Worm (Caenorhabditis elegans) whole organism, L1 larva: ENCODE results near the gene aly-3.

ENCODE experiments used
- C04F5.9 ChIP-seq: sonication (generic microtip); optimal IDR thresholded peaks from 2 replicates; lab custom pipeline; 2016; ENCODE audit warnings: missing genetic modification characterization, missing compliant biosample characterization
- C16A3.4 ChIP-seq: fragments of 150-350 bp; optimal IDR thresholded peaks from 2 replicates; lab custom pipeline; 2014; ENCODE audit warnings: missing biosample characterization, missing genetic modification characterization
- F16B12.6 ChIP-seq: fragments of 150-350 bp; optimal IDR thresholded peaks from 2 replicates; lab custom pipeline; 2014; ENCODE audit warnings: missing biosample characterization, missing genetic modification characterization
- aha-1 ChIP-seq: fragments of 150-350 bp; optimal IDR thresholded peaks from 2 replicates; lab custom pipeline; 2014; ENCODE audit warnings: missing biosample characterization, missing genetic modification characterization
- ama-1 ChIP-seq: fragments of 150-350 bp; optimal IDR thresholded peaks from 2 replicates; lab custom pipeline; 2014
- blmp-1 ChIP-seq: fragments of 150-350 bp; optimal IDR thresholded peaks from 2 replicates; lab custom pipeline; 2014; ENCODE audit warnings: missing biosample characterization, missing genetic modification characterization
- ceh-63 ChIP-seq: fragments of 200-800 bp; sonication (Bioruptor generic); optimal IDR thresholded peaks from 2 replicates; lab custom pipeline; 2018; ENCODE audit warnings: mild to moderate bottlenecking, missing genetic modification characterization, missing compliant biosample characterization
- ceh-82 ChIP-seq, 3 experiments: fragments of 150-350 bp in 1 of 3; sonication (generic microtip) in 2 of 3; optimal IDR thresholded peaks; 2 replicates each; lab custom pipeline; 2014 to 2017; ENCODE audit warnings: missing biosample characterization in 3 of 3, missing genetic modification characterization in 3 of 3
- ceh-90 ChIP-seq: sonication (generic microtip); optimal IDR thresholded peaks from 2 replicates; lab custom pipeline; 2016; ENCODE audit warnings: missing genetic modification characterization, missing compliant biosample characterization
- dpl-1 ChIP-seq, 3 experiments: fragments of 150-350 bp in 2 of 3; sonication (generic microtip) in 1 of 3; optimal IDR thresholded peaks; 2 replicates each; lab custom pipeline; 2014 to 2017; ENCODE audit warnings: missing biosample characterization in 3 of 3, missing genetic modification characterization in 3 of 3, missing genetic modification reagents in 3 of 3
- efl-1 ChIP-seq, 4 experiments: fragments of 150-350 bp; optimal IDR thresholded peaks in 3 of 4; peaks in 1 of 4; 1 replicate in 1 of 4; 2 replicates in 3 of 4; lab custom pipeline; 2014; ENCODE audit warnings: missing biosample characterization in 2 of 4, missing genetic modification characterization in 2 of 4, missing genetic modification reagents in 2 of 4
- elt-2 ChIP-seq: sonication (generic microtip); optimal IDR thresholded peaks from 2 replicates; lab custom pipeline; 2016; ENCODE audit warnings: missing genetic modification characterization, mild to moderate bottlenecking, inconsistent platforms, missing compliant biosample characterization, missing genetic modification reagents
- fkh-4 ChIP-seq: sonication (generic microtip); optimal IDR thresholded peaks from 2 replicates; lab custom pipeline; 2016; ENCODE audit warnings: missing compliant biosample characterization, missing genetic modification characterization, borderline replicate concordance
- fkh-8 ChIP-seq: sonication (generic microtip); optimal IDR thresholded peaks from 2 replicates; lab custom pipeline; 2016; ENCODE audit warnings: mild to moderate bottlenecking, missing genetic modification characterization, missing compliant biosample characterization
- hlh-17 ChIP-seq: fragments of 200-800 bp; sonication (Bioruptor generic); optimal IDR thresholded peaks from 2 replicates; lab custom pipeline; 2018; ENCODE audit warnings: missing genetic modification characterization, mild to moderate bottlenecking, missing compliant biosample characterization, moderate library complexity, borderline replicate concordance
- hpl-2 ChIP-seq: fragments of 150-350 bp; optimal IDR thresholded peaks from 2 replicates; lab custom pipeline; 2014; ENCODE audit warnings: missing biosample characterization, missing genetic modification reagents, missing genetic modification characterization
- jun-1 ChIP-seq: fragments of 150-350 bp; optimal IDR thresholded peaks from 2 replicates; lab custom pipeline; 2014; ENCODE audit warnings: missing biosample characterization, missing genetic modification reagents, missing genetic modification characterization
- lin-15B ChIP-seq: fragments of 150-350 bp; sonication (generic microtip); optimal IDR thresholded peaks from 3 replicates; lab custom pipeline; 2014; ENCODE audit warnings: missing biosample characterization, missing genetic modification characterization
- lin-35 ChIP-seq, 2 experiments: fragments of 150-350 bp; optimal IDR thresholded peaks; 2 replicates each; lab custom pipeline; 2014; ENCODE audit warnings: missing biosample characterization in 2 of 2, missing genetic modification characterization in 2 of 2, missing genetic modification reagents in 2 of 2
- lsy-2 ChIP-seq, 2 experiments: fragments of 150-350 bp; optimal IDR thresholded peaks; 2 replicates each; lab custom pipeline; 2014; ENCODE audit warnings: missing biosample characterization in 2 of 2, missing genetic modification characterization in 2 of 2
- mab-9 ChIP-seq: fragments of 200-800 bp; sonication (Bioruptor generic); IDR thresholded peaks from 2 replicates; pipeline ENCODE4 v1.3.6; 2022; ENCODE audit warnings: missing genetic modification reagents, missing genetic modification characterization, missing compliant biosample characterization
- mdl-1 ChIP-seq, 2 experiments: fragments of 150-350 bp; optimal IDR thresholded peaks; 2 replicates each; lab custom pipeline; 2014 to 2017; ENCODE audit warnings: missing biosample characterization in 2 of 2, missing genetic modification characterization in 2 of 2, inconsistent platforms in 1 of 2
- mef-2 ChIP-seq: fragments of 150-350 bp; optimal IDR thresholded peaks from 2 replicates; lab custom pipeline; 2014; ENCODE audit warnings: missing biosample characterization, missing genetic modification characterization
- mep-1 ChIP-seq: fragments of 150-350 bp; optimal IDR thresholded peaks from 2 replicates; lab custom pipeline; 2014; ENCODE audit warnings: missing biosample characterization, missing genetic modification characterization
- nhr-20 ChIP-seq: sonication (generic microtip); optimal IDR thresholded peaks from 2 replicates; lab custom pipeline; 2016; ENCODE audit warnings: mild to moderate bottlenecking, missing genetic modification characterization, missing compliant biosample characterization
- nhr-237 ChIP-seq: fragments of 150-350 bp; optimal IDR thresholded peaks from 2 replicates; lab custom pipeline; 2014; ENCODE audit warnings: missing biosample characterization, missing genetic modification characterization
- nhr-28 ChIP-seq: fragments of 150-350 bp; optimal IDR thresholded peaks from 2 replicates; lab custom pipeline; 2014; ENCODE audit warnings: missing biosample characterization, missing genetic modification characterization
- nhr-47 ChIP-seq: sonication (generic microtip); optimal IDR thresholded peaks from 2 replicates; lab custom pipeline; 2016; ENCODE audit warnings: mild to moderate bottlenecking, missing genetic modification characterization, moderate library complexity, missing compliant biosample characterization
- nhr-71 ChIP-seq: sonication (generic microtip); optimal IDR thresholded peaks from 2 replicates; lab custom pipeline; 2016; ENCODE audit warnings: mild to moderate bottlenecking, missing genetic modification characterization, moderate library complexity, missing compliant biosample characterization
- nhr-76 ChIP-seq: sonication (generic microtip); optimal IDR thresholded peaks from 2 replicates; lab custom pipeline; 2017; ENCODE audit warnings: missing biosample characterization, missing genetic modification characterization
- nhr-84 ChIP-seq: sonication (generic microtip); optimal IDR thresholded peaks from 2 replicates; lab custom pipeline; 2017; ENCODE audit warnings: missing biosample characterization, missing genetic modification characterization
- skn-1 ChIP-seq: fragments of 150-350 bp; optimal IDR thresholded peaks from 2 replicates; lab custom pipeline; 2014; ENCODE audit warnings: missing biosample characterization, missing genetic modification characterization
- snpc-4 ChIP-seq: fragments of 150-350 bp; optimal IDR thresholded peaks from 2 replicates; lab custom pipeline; 2014; ENCODE audit warnings: missing biosample characterization, missing genetic modification characterization
- snu-23 ChIP-seq: sonication (generic microtip); optimal IDR thresholded peaks from 2 replicates; lab custom pipeline; 2016; ENCODE audit warnings: missing genetic modification characterization, missing compliant biosample characterization
- sup-37 ChIP-seq: fragments of 200-800 bp; sonication (Bioruptor generic); optimal IDR thresholded peaks from 2 replicates; lab custom pipeline; 2018; ENCODE audit warnings: mild to moderate bottlenecking, missing genetic modification characterization, missing compliant biosample characterization
- swsn-7 ChIP-seq: sonication (generic microtip); optimal IDR thresholded peaks from 2 replicates; lab custom pipeline; 2016; ENCODE audit warnings: missing genetic modification characterization, missing compliant biosample characterization
- tbx-2 ChIP-seq: sonication (generic microtip); optimal IDR thresholded peaks from 2 replicates; lab custom pipeline; 2016; ENCODE audit warnings: missing genetic modification characterization, missing compliant biosample characterization
- vab-15 ChIP-seq: sonication (generic microtip); optimal IDR thresholded peaks from 2 replicates; lab custom pipeline; 2017; ENCODE audit warnings: missing genotype, mild to moderate bottlenecking, missing genetic modification characterization, missing compliant biosample characterization
- ztf-11 ChIP-seq, 2 experiments: sonication (generic microtip); optimal IDR thresholded peaks; 2 replicates each; lab custom pipeline; 2016 to 2017; ENCODE audit warnings: missing genetic modification characterization in 2 of 2, missing biosample characterization in 1 of 2, missing compliant biosample characterization in 1 of 2

Gene aly-3

DNA sequence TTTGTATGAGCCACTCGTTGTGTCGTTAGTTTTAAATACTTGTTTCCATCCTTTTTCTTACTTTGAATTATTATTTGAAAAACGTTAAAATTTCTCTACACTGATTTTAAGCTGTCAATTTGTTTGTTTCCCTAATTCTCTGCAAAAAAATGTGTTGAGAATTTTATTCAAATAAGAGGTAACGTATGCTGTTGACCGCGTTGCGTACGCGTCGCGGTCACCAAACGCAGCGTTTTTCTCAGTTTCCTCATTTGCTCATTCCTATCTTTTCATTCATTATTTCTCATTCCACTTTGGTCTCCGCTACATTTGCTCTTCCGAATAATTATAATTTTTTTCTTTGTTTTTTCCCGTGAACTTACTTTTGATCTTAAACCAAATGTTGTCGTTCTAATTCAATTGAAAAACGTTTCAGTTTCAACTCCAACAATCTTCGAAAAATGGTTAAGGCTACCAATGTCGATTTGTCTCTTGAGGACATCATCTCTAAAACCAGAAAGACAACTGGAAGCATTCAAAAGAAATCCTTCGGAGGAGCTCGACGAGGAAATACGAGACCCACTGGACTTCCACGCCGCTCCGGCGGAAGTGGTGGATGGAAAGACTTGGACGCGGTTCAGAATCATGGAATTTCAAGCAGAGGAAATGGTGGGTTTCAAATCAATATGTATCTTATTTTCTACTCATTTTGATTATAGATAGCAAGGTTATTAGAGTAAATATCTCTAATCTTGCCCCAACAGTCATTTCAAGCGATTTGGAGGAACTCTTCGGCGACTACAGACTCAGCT, at the start of gene aly-3:
aly-3 (plus strand) TSS at position 409 of the 791 bp plus-strand sequence.
- TF ChIP-seq nhr-47 (peak; percentile 8), swsn-7 (no peak), F16B12.6 (tag; lab: Kevin White, UChicago) (no peak), C16A3.4 (tag; lab: Kevin White, UChicago) (no peak), jun-1 (no peak), lin-35 (GFP tag; optimal IDR thresholded peaks at IDR 0.05; lab: Kevin White, UChicago) (peak; percentile 21 to 54), ama-1 (peak; percentile 21), vab-15 (no peak), mab-9 (no peak), nhr-76 (tag; lab: Kevin White, UChicago) (no peak), efl-1 (optimal IDR thresholded peaks at IDR 0.05; lab: Kevin White, UChicago) (peak in 1 of 2 experiments; percentile 7), efl-1 (GFP tag; optimal IDR thresholded peaks at IDR 0.05 in 1 of 2; lab: Kevin White, UChicago) (peak in 1 of 2 experiments; percentile 35), ztf-11 (tag; optimal IDR thresholded peaks at IDR 0.05; lab: Kevin White, UChicago) (no peak), blmp-1 (tag; lab: Kevin White, UChicago) (peak; percentile 19), hpl-2 (no peak), mep-1 (tag; lab: Kevin White, UChicago) (peak; percentile 13), nhr-28 (no peak), snu-23 (GFP tag; lab: Kevin White, UChicago) (peak; percentile 22), sup-37 (GFP tag; lab: Kevin White, UChicago) (no peak), lsy-2 (tag; optimal IDR thresholded peaks at IDR 0.05; lab: Kevin White, UChicago) (peak; percentile 8 to 54), ceh-82 (tag; optimal IDR thresholded peaks at IDR 0.05; lab: Kevin White, UChicago) (peak in 1 of 3 experiments; percentile 29), lin-15B (tag; lab: Kevin White, UChicago) (peak; percentile 6)

DNA sequence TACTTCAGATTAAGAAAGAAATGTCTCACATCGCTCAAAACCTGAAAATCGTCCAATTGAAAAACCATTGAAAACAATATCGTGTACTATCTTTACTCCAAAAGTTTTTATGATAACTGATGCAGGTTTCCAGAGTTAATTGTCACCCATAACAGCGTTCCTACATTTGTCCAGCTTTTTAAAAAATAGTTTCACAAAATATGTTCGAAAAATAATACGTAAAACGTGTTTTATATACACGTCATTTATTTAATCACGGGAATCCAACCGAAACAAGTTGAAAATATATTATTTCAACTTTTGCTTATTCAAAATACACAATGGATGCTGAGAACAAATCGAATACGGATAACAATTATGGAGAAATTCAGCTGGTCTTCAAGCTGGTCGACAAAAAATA, 47.6 kb upstream of the aly-3 start, which contains the start of gene K08E4.7:
K08E4.7 (plus strand) TSS at position 301 of the 400 bp plus-strand sequence.
- TF ChIP-seq lin-15B (tag; lab: Kevin White, UChicago), result no peak

DNA sequence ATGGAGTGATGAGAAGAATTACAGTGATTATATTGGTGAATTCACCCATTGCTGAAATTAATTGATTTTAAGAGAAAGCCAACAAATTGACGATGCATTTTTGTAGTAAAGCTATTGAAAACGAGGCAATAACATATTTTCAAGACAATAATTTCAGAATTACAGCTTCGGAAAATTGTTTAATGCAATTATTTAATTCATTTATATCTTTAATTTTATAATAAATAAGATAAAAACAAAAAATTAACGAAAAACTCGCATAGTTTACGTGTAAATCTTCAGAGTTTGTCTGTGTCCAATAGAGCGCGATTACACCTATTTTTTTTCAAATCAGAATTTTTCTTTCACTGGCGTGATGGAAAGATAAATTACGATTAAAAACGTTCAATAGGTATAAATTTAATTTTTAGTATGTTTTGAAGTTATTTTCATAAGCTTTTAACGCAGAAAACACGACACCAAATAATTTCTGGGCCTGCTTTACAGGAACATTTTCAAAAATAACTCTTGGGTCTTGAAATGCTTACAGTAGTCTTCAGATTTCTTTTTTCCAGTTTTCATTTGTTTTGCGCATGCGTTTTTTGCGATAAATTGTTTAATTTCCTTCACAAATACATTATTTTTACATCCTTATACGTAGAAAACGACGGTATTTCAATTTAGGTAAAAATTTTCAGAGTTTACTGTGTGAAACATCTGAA, 44.8 kb upstream of the aly-3 start, which contains the start of gene tmed-1:
tmed-1 (minus strand) TSS at position 51 of the 701 bp plus-strand sequence.
- TF ChIP-seq lin-15B (tag; lab: Kevin White, UChicago) (no peak), lsy-2 (tag; optimal IDR thresholded peaks at IDR 0.05; lab: Kevin White, UChicago) (peak in 1 of 2 experiments; percentile 24), aha-1 (no peak), elt-2 (tag; lab: Kevin White, UChicago) (no peak), ceh-82 (tag; optimal IDR thresholded peaks at IDR 0.05; lab: Kevin White, UChicago) (no peak), lin-35 (GFP tag; optimal IDR thresholded peaks at IDR 0.05; lab: Kevin White, UChicago) (peak in 1 of 2 experiments; percentile 3), efl-1 (optimal IDR thresholded peaks at IDR 0.05; lab: Kevin White, UChicago) (no peak), efl-1 (GFP tag; optimal IDR thresholded peaks at IDR 0.05 in 1 of 2; lab: Kevin White, UChicago) (peak in 1 of 2 experiments; percentile 26), ceh-63 (GFP tag; lab: Kevin White, UChicago) (no peak), dpl-1 (GFP tag; optimal IDR thresholded peaks at IDR 0.05; lab: Kevin White, UChicago) (peak in 1 of 3 experiments; percentile 45), fkh-4 (tag; lab: Kevin White, UChicago) (no peak), snu-23 (GFP tag; lab: Kevin White, UChicago) (no peak)
- TF ChIP-seq, all 84 proteins: peak for 4

DNA sequence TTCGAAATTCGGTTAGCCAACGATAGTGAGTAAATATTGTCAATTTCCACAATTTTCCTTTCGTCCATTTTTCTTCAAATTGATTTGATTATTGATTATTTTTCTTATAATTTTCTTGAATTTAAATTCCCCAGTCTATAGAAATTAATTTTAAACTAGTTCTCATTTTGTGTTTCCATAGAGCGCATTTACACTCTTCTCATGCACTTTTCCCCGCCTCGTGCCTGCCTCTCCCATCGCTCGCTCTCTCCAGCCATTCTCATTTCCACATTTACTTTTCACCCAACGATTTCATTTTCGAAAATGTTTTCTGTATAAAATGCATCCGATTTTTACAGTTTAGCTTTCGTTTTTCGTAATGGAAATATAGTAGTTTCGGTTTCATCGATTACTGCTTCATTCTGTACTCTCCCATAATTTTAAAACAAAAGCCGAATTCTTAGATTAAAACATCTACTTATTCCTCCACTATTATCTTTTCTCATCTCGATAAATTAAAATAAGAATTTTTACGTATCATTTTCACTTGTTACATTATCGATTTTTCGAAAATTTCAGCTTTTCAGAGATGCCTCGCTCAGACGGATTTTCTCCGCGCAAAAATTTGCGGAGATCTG, 44.1 kb upstream of the aly-3 start, which contains the start of gene lex-1:
lex-1 (plus strand) TSS at position 567 of the 617 bp plus-strand sequence.
- TF ChIP-seq snpc-4 (no peak), F16B12.6 (tag; lab: Kevin White, UChicago) (peak; percentile 20), nhr-71 (tag; lab: Kevin White, UChicago) (peak; percentile 50), skn-1 (tag; lab: Kevin White, UChicago) (peak; percentile 37), nhr-20 (tag; lab: Kevin White, UChicago) (peak; percentile 38), nhr-47 (peak; percentile 6), ceh-82 (tag; optimal IDR thresholded peaks at IDR 0.05; lab: Kevin White, UChicago) (peak in 1 of 3 experiments; percentile 22), blmp-1 (tag; lab: Kevin White, UChicago) (peak; percentile 86), dpl-1 (GFP tag; optimal IDR thresholded peaks at IDR 0.05; lab: Kevin White, UChicago) (peak; percentile 61 to 86 (median 80)), lin-15B (tag; lab: Kevin White, UChicago) (peak; percentile 71), tbx-2 (tag; lab: Kevin White, UChicago) (peak; percentile 4), nhr-84 (tag; lab: Kevin White, UChicago) (no peak), hlh-17 (GFP tag; lab: Kevin White, UChicago) (no peak), snu-23 (GFP tag; lab: Kevin White, UChicago) (peak; percentile 55), fkh-8 (tag; lab: Kevin White, UChicago) (peak; percentile 21), C04F5.9 (tag; lab: Kevin White, UChicago) (peak; percentile 14), mdl-1 (tag; optimal IDR thresholded peaks at IDR 0.05; lab: Kevin White, UChicago) (peak in 1 of 2 experiments; percentile 76), efl-1 (optimal IDR thresholded peaks at IDR 0.05; lab: Kevin White, UChicago) (peak; percentile 18 to 79), efl-1 (GFP tag; optimal IDR thresholded peaks at IDR 0.05 in 1 of 2; lab: Kevin White, UChicago) (peak; percentile 85 to 98), mef-2 (tag; lab: Kevin White, UChicago) (no peak), nhr-237 (no peak), ceh-90 (no peak), lin-35 (GFP tag; optimal IDR thresholded peaks at IDR 0.05; lab: Kevin White, UChicago) (peak; percentile 80 to 92)
